Worm (Caenorhabditis elegans) whole organism, early embryonic: ENCODE results near the gene gnrr-4.

ENCODE experiments used
- B0310.2 ChIP-seq: sonication (generic microtip); optimal IDR thresholded peaks from 2 replicates; lab custom pipeline; 2016; ENCODE audit warnings: mild to moderate bottlenecking, missing genetic modification characterization, missing compliant biosample characterization
- aly-1 ChIP-seq: sonication (generic microtip); optimal IDR thresholded peaks from 2 replicates; lab custom pipeline; 2016; ENCODE audit warnings: missing genetic modification characterization, missing compliant biosample characterization
- ama-1 ChIP-seq: fragments of 150-350 bp; optimal IDR thresholded peaks from 2 replicates; lab custom pipeline; 2014
- ceh-36 ChIP-seq: sonication (generic microtip); optimal IDR thresholded peaks from 2 replicates; lab custom pipeline; 2016; ENCODE audit warnings: missing genetic modification characterization, inconsistent platforms, missing compliant biosample characterization
- ets-7 ChIP-seq: sonication (generic microtip); optimal IDR thresholded peaks from 2 replicates; lab custom pipeline; 2016; ENCODE audit warnings: missing genotype, missing genetic modification characterization, missing compliant biosample characterization
- flt-1 ChIP-seq: fragments of 200-800 bp; sonication (Bioruptor generic); IDR thresholded peaks from 2 replicates; pipeline ENCODE4 v1.3.6; 2022; ENCODE audit warnings: missing genetic modification characterization, missing compliant biosample characterization
- hmbx-1 ChIP-seq: sonication (generic microtip); optimal IDR thresholded peaks from 2 replicates; lab custom pipeline; 2016; ENCODE audit warnings: mild to moderate bottlenecking, missing genetic modification characterization, missing compliant biosample characterization
- hmg-4 ChIP-seq: fragments of 200-800 bp; sonication (Bioruptor generic); optimal IDR thresholded peaks from 2 replicates; lab custom pipeline; 2018; ENCODE audit warnings: mild to moderate bottlenecking, missing genetic modification characterization, missing compliant biosample characterization
- hnd-1 ChIP-seq: sonication (generic microtip); optimal IDR thresholded peaks from 2 replicates; lab custom pipeline; 2016; ENCODE audit warnings: missing genetic modification characterization, missing compliant biosample characterization
- scrt-1 ChIP-seq: fragments of 200-800 bp; sonication (Bioruptor generic); IDR thresholded peaks from 2 replicates; pipeline ENCODE4 v1.3.6; 2022; ENCODE audit warnings: missing genetic modification characterization, missing compliant biosample characterization
- tbx-11 ChIP-seq: fragments of 200-800 bp; sonication (Bioruptor generic); IDR thresholded peaks from 2 replicates; pipeline ENCODE4 v1.3.6; 2022; ENCODE audit warnings: missing genetic modification characterization, missing compliant biosample characterization
- tbx-37 ChIP-seq: fragments of 200-800 bp; sonication (Bioruptor generic); conservative IDR thresholded peaks from 2 replicates; pipeline ENCODE4 v1.3.6; 2022; ENCODE audit warnings: missing genetic modification reagents, missing genetic modification characterization, missing compliant biosample characterization
- tra-4 ChIP-seq: sonication (generic microtip); optimal IDR thresholded peaks from 2 replicates; lab custom pipeline; 2017; ENCODE audit warnings: missing genetic modification characterization, missing compliant biosample characterization

- TF ChIP-seq hmbx-1 (tag; lab: Kevin White, UChicago) (no peak), tbx-37 (GFP tag; lab: Robert Waterston, UW) (no peak), ama-1 (lab: Kevin White, UChicago) (no peak), B0310.2 (tag; lab: Kevin White, UChicago) (no peak), flt-1 (GFP tag; lab: Robert Waterston, UW) (no peak), tbx-11 (GFP tag; lab: Robert Waterston, UW) (no peak), ceh-36 (tag; lab: Kevin White, UChicago) (no peak), scrt-1 (GFP tag; lab: Robert Waterston, UW) (no peak), tra-4 (tag; lab: Kevin White, UChicago) (no peak), hnd-1 (tag; lab: Kevin White, UChicago) (no peak), hmg-4 (GFP tag; lab: Kevin White, UChicago) (no peak), aly-1 (tag; lab: Kevin White, UChicago) (no peak), ets-7 (no peak)
These were observed 43.1 kb upstream of the gnrr-4 start, which contains the start of gene F46G11.6 for ce11 chrX:5786193-5786592.
